Fruit fly (Drosophila melanogaster): ENCODE measurements around the gene CG10651.

DNA sequence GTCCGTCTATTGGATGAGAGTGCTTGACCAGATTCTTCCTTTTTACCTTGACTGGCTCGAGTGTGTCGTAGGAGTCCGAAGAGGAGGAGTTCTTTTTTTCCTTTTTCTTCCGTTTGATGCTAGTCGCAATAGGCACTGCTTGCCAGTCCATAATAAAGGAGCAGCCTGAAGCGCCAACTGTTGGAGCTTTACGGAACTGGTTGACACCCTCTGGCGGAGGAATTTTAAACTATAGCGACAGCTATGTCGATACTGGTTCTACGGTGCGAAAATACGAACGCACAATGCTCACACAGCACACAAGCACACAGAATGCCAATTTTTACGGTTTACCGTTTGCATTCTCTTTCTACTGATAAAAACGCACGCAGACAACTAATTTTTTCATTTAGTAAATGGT is 28.1 kb downstream of the CG10651 start:
- no peak for TF ChIP-seq Myc (optimal IDR thresholded peaks at IDR 0.05)
- TF ChIP-seq h (optimal IDR thresholded peaks at IDR 0.05) = no peak
- TF ChIP-seq insv (optimal IDR thresholded peaks at IDR 0.05) = no peak

Data from Kc167 (cell line).